Fruit fly (Drosophila melanogaster) whole organism, pupa: ENCODE measurements around the gene Mi-2.

Source experiments
- CG10348 ChIP-seq: fragments of 200-800 bp; sonication (Bioruptor generic); IDR thresholded peaks from 2 replicates; pipeline ENCODE4 v1.3.6; 2022; ENCODE audit warnings: missing biosample characterization, missing genetic modification characterization
- CG12605 ChIP-seq: fragments of 200-800 bp; sonication (Bioruptor generic); IDR thresholded peaks from 2 replicates; pipeline ENCODE4 v1.3.6; 2022; ENCODE audit warnings: missing biosample characterization, missing genetic modification characterization
- CG13204 ChIP-seq: fragments of 200-800 bp; sonication (Bioruptor generic); optimal IDR thresholded peaks from 2 replicates; lab custom pipeline; 2018; ENCODE audit warnings: missing biosample characterization, mild to moderate bottlenecking, missing genetic modification characterization, moderate library complexity
- CG14655 ChIP-seq: fragments of 200-800 bp; sonication (Bioruptor generic); optimal IDR thresholded peaks from 3 replicates; lab custom pipeline; 2017; ENCODE audit warnings: mild to moderate bottlenecking, missing biosample characterization, missing genetic modification reagents, missing genetic modification characterization
- CG15710 ChIP-seq: fragments of 200-800 bp; sonication (Bioruptor generic); optimal IDR thresholded peaks from 2 replicates; lab custom pipeline; 2018; ENCODE audit warnings: missing biosample characterization, mild to moderate bottlenecking, missing genetic modification characterization, moderate library complexity
- CG17806 ChIP-seq: fragments of 200-800 bp; sonication (Bioruptor generic); optimal IDR thresholded peaks from 2 replicates; lab custom pipeline; 2018; ENCODE audit warnings: missing biosample characterization, mild to moderate bottlenecking, missing genetic modification characterization, moderate library complexity
- CG32121 ChIP-seq: fragments of 200-800 bp; sonication (Bioruptor generic); IDR thresholded peaks from 2 replicates; pipeline ENCODE4 v1.3.6; 2022; ENCODE audit warnings: missing biosample characterization, missing genetic modification characterization
- CG34367 ChIP-seq: fragments of 200-800 bp; sonication (Bioruptor generic); optimal IDR thresholded peaks from 2 replicates; lab custom pipeline; 2018; ENCODE audit warnings: missing biosample characterization, mild to moderate bottlenecking, missing genetic modification characterization
- CG4496 ChIP-seq: fragments of 200-800 bp; sonication (Bioruptor generic); IDR thresholded peaks from 3 replicates; pipeline ENCODE4 v1.3.6; 2022; ENCODE audit warnings: missing biosample characterization, missing genetic modification characterization
- CG8159 ChIP-seq: fragments of 200-800 bp; sonication (Bioruptor generic); optimal IDR thresholded peaks from 3 replicates; lab custom pipeline; 2018; ENCODE audit warnings: missing biosample characterization, mild to moderate bottlenecking, missing genetic modification characterization, moderate library complexity
- CG8301 ChIP-seq: fragments of 200-800 bp; sonication (Bioruptor generic); optimal IDR thresholded peaks from 2 replicates; lab custom pipeline; 2018; ENCODE audit warnings: missing biosample characterization, mild to moderate bottlenecking, missing genetic modification characterization
- CG9948 ChIP-seq: fragments of 200-800 bp; sonication (Bioruptor generic); optimal IDR thresholded peaks from 2 replicates; lab custom pipeline; 2018; ENCODE audit warnings: missing biosample characterization, mild to moderate bottlenecking, missing genetic modification characterization, moderate library complexity
- D1 ChIP-seq: fragments of 200-800 bp; sonication (Bioruptor generic); optimal IDR thresholded peaks from 2 replicates; lab custom pipeline; 2018; ENCODE audit warnings: missing biosample characterization, mild to moderate bottlenecking, missing genetic modification characterization, moderate library complexity
- EcR ChIP-seq: fragments of 200-800 bp; sonication (Bioruptor generic); optimal IDR thresholded peaks from 3 replicates; lab custom pipeline; 2019; ENCODE audit warnings: missing biosample characterization, missing genetic modification characterization, mild to moderate bottlenecking, moderate library complexity, missing genetic modification reagents
- Ets98B ChIP-seq: fragments of 200-800 bp; sonication (Bioruptor generic); IDR thresholded peaks from 2 replicates; pipeline ENCODE4 v1.3.6; 2022; ENCODE audit warnings: missing biosample characterization, missing genetic modification characterization
- Pif1A ChIP-seq: fragments of 200-800 bp; sonication (Bioruptor generic); optimal IDR thresholded peaks from 3 replicates; lab custom pipeline; 2016; ENCODE audit warnings: missing biosample characterization, missing genetic modification characterization
- Pif1B ChIP-seq: fragments of 200-800 bp; sonication (Bioruptor generic); optimal IDR thresholded peaks from 3 replicates; lab custom pipeline; 2016; ENCODE audit warnings: missing biosample characterization, missing genetic modification characterization
- Snoo ChIP-seq: fragments of 200-800 bp; sonication (Bioruptor generic); optimal IDR thresholded peaks from 3 replicates; lab custom pipeline; 2017; ENCODE audit warnings: missing biosample characterization, mild to moderate bottlenecking, missing genetic modification characterization, inconsistent platforms
- fd96Ca ChIP-seq: fragments of 200-800 bp; sonication (Bioruptor generic); IDR thresholded peaks from 3 replicates; pipeline ENCODE4 v1.3.6; 2022; ENCODE audit warnings: missing biosample characterization, missing genetic modification characterization
- gl ChIP-seq: fragments of 200-800 bp; sonication (Bioruptor generic); optimal IDR thresholded peaks from 2 replicates; lab custom pipeline; 2018; ENCODE audit warnings: missing biosample characterization, mild to moderate bottlenecking, missing genetic modification characterization
- rn ChIP-seq: fragments of 200-800 bp; sonication (Bioruptor generic); IDR thresholded peaks from 2 replicates; pipeline ENCODE4 v1.3.6; 2022; ENCODE audit warnings: missing biosample characterization, missing genetic modification characterization

Gene Mi-2

dm6 chr3L:19897685-19898009 is 12.4 kb downstream of the Mi-2 start:
- TF ChIP-seq CG14655 (GFP tag; lab: Kevin White, UChicago), result no peak
- no peak for TF ChIP-seq fd96Ca (GFP tag; lab: Robert Waterston, UW)
- TF ChIP-seq CG10348 (GFP tag; lab: Robert Waterston, UW), result no peak
- TF ChIP-seq CG8301 (tag; lab: Kevin White, UChicago), result no peak
- TF ChIP-seq gl (tag; lab: Kevin White, UChicago), result no peak
- no peak for TF ChIP-seq Pif1A (GFP tag; lab: Kevin White, UChicago)
- TF ChIP-seq Snoo, result no peak
- no peak for TF ChIP-seq CG34367 (tag; lab: Kevin White, UChicago)
- no peak for TF ChIP-seq CG12605 (GFP tag; lab: Robert Waterston, UW)
- TF ChIP-seq rn, result no peak
- TF ChIP-seq CG9948 (tag; lab: Kevin White, UChicago), result no peak
- TF ChIP-seq CG15710 (tag; lab: Kevin White, UChicago), result no peak
- TF ChIP-seq CG17806 (tag; lab: Kevin White, UChicago), result no peak
- TF ChIP-seq EcR (GFP tag; lab: Kevin White, UChicago), result no peak
- TF ChIP-seq, all 21 proteins: peak for 0

- peak; percentile 45 for TF ChIP-seq CG13204 (GFP tag; lab: Kevin White, UChicago)
- TF ChIP-seq CG12605 (GFP tag; lab: Robert Waterston, UW), result peak; percentile 75
- peak; percentile 44 for TF ChIP-seq CG8159
- TF ChIP-seq gl (tag; lab: Kevin White, UChicago), result peak; percentile 49
- peak; percentile 55; the same call in 2 of the 3 replicates for TF ChIP-seq fd96Ca (GFP tag; lab: Robert Waterston, UW)
- TF ChIP-seq CG9948 (tag; lab: Kevin White, UChicago), result peak; percentile 16
- TF ChIP-seq EcR (GFP tag; lab: Kevin White, UChicago), result peak; percentile 74
- no peak for TF ChIP-seq Snoo
- TF ChIP-seq Pif1A (GFP tag; lab: Kevin White, UChicago), result peak; percentile 12
- TF ChIP-seq CG34367 (tag; lab: Kevin White, UChicago), result peak; percentile 40
- peak; percentile 3 for TF ChIP-seq CG17806 (tag; lab: Kevin White, UChicago)
- TF ChIP-seq CG10348 (GFP tag; lab: Robert Waterston, UW), result no peak
- peak; percentile 6 for TF ChIP-seq Pif1B (GFP tag; lab: Kevin White, UChicago)
- TF ChIP-seq D1 (tag; lab: Kevin White, UChicago), result no peak
- TF ChIP-seq CG14655 (GFP tag; lab: Kevin White, UChicago), result peak; percentile 66
- peak; percentile 62 for TF ChIP-seq Ets98B (GFP tag; lab: Robert Waterston, UW)
- peak; percentile 52 for TF ChIP-seq CG8301 (tag; lab: Kevin White, UChicago)
- TF ChIP-seq CG15710 (tag; lab: Kevin White, UChicago), result peak; percentile 40
- peak; percentile 58 for TF ChIP-seq CG32121
- TF ChIP-seq CG4496 (GFP tag; lab: Robert Waterston, UW), result peak; percentile 63
- TF ChIP-seq rn, result no peak
Observed at dm6 chr3L:19896892-19897684, 12.9 kb downstream of the Mi-2 start.

- TF ChIP-seq CG14655 (GFP tag; lab: Kevin White, UChicago) (no peak), CG15710 (tag; lab: Kevin White, UChicago) (no peak), EcR (GFP tag; lab: Kevin White, UChicago) (no peak), Snoo (no peak), CG4496 (GFP tag; lab: Robert Waterston, UW) (0 out of 3 replicates have a peak, but pooled peaks have one; percentile 11), CG9948 (tag; lab: Kevin White, UChicago) (no peak), CG12605 (GFP tag; lab: Robert Waterston, UW) (peak; percentile 7; the same call in 1 of the 2 replicates), Pif1B (GFP tag; lab: Kevin White, UChicago) (no peak)
- TF ChIP-seq, all 21 proteins: peak for 2
Observed at dm6 chr3L:19896280-19896891, 13.6 kb downstream of the Mi-2 start.

- TF ChIP-seq CG12605 (GFP tag; lab: Robert Waterston, UW) (peak; percentile 25; the same call in 1 of the 2 replicates), D1 (tag; lab: Kevin White, UChicago) (no peak), CG34367 (tag; lab: Kevin White, UChicago) (no peak), CG14655 (GFP tag; lab: Kevin White, UChicago) (no peak), gl (tag; lab: Kevin White, UChicago) (peak; percentile 47), EcR (GFP tag; lab: Kevin White, UChicago) (peak; percentile 90), Ets98B (GFP tag; lab: Robert Waterston, UW) (peak; percentile 45; the same call in 1 of the 2 replicates), CG32121 (peak; percentile 45; the same call in 1 of the 2 replicates), CG17806 (tag; lab: Kevin White, UChicago) (no peak), CG13204 (GFP tag; lab: Kevin White, UChicago) (peak; percentile 60), CG8301 (tag; lab: Kevin White, UChicago) (no peak), CG15710 (tag; lab: Kevin White, UChicago) (peak; percentile 6), CG4496 (GFP tag; lab: Robert Waterston, UW) (peak; percentile 48; the same call in 1 of the 3 replicates), fd96Ca (GFP tag; lab: Robert Waterston, UW) (peak; percentile 66; the same call in 1 of the 3 replicates)
Observed at dm6 chr3L:19895556-19895995, 14.4 kb downstream of the Mi-2 start.

- TF ChIP-seq CG4496 (GFP tag; lab: Robert Waterston, UW) (no peak), CG32121 (no peak), gl (tag; lab: Kevin White, UChicago) (no peak), Pif1B (GFP tag; lab: Kevin White, UChicago) (no peak), CG15710 (tag; lab: Kevin White, UChicago) (no peak), CG13204 (GFP tag; lab: Kevin White, UChicago) (no peak)
Observed at dm6 chr3L:19873488-19873887, 36.5 kb downstream of the Mi-2 start.
